Fruit fly (Drosophila melanogaster): ENCODE measurements around the gene PIG-K.

Gene PIG-K

dm6 chrX:2005840-2006239 is 3.3 kb downstream of the PIG-K start (continued):
- TF ChIP-seq CG2116 (GFP tag; optimal IDR thresholded peaks at IDR 0.05), result peak; percentile 71
- TF ChIP-seq bsh (GFP tag; optimal IDR thresholded peaks at IDR 0.05), result peak in 1 of 2 experiments; percentile 60
- peak; percentile 33 for TF ChIP-seq Dip3 (GFP tag; optimal IDR thresholded peaks at IDR 0.05)
- peak; percentile 47 for TF ChIP-seq Blimp-1 (GFP tag; optimal IDR thresholded peaks at IDR 0.05)
- TF ChIP-seq tgo (GFP tag; IDR thresholded peaks at IDR 0.05), result peak; percentile 54; the same call in 2 of the 3 replicates
- peak; percentile 81 for TF ChIP-seq lab (GFP tag; optimal IDR thresholded peaks at IDR 0.05)
- TF ChIP-seq Dbx (GFP tag; IDR thresholded peaks at IDR 0.05), result no peak
- no peak for TF ChIP-seq CG10565 (GFP tag; optimal IDR thresholded peaks at IDR 0.05)
- peak; percentile 47; the same call in 2 of the 3 replicates for TF ChIP-seq Mrtf (GFP tag; IDR thresholded peaks at IDR 0.05)
- no peak for TF ChIP-seq CG10321 (GFP tag; IDR thresholded peaks at IDR 0.05)
- TF ChIP-seq wek (GFP tag; optimal IDR thresholded peaks at IDR 0.05), result peak; percentile 88
- peak; percentile 63 for TF ChIP-seq CG9727 (GFP tag; optimal IDR thresholded peaks at IDR 0.05)
- TF ChIP-seq ttk (GFP tag; IDR thresholded peaks at IDR 0.05), result peak; percentile 55
- peak; percentile 53 for TF ChIP-seq sug (tag; optimal IDR thresholded peaks at IDR 0.05)
- TF ChIP-seq bowl (GFP tag; IDR thresholded peaks at IDR 0.05), result no peak
- TF ChIP-seq C15 (GFP tag; IDR thresholded peaks at IDR 0.05), result no peak
- TF ChIP-seq CG12236 (GFP tag; optimal IDR thresholded peaks at IDR 0.05), result peak; percentile 66
- TF ChIP-seq Fer2 (tag; optimal IDR thresholded peaks at IDR 0.05), result peak; percentile 29
- peak; percentile 72 for TF ChIP-seq Hmr (GFP tag; optimal IDR thresholded peaks at IDR 0.05)
- TF ChIP-seq sob (GFP tag; IDR thresholded peaks at IDR 0.05), result peak; percentile 51
- peak; percentile 28 for TF ChIP-seq bigmax (GFP tag; optimal IDR thresholded peaks at IDR 0.05)
- peak; percentile 14 for TF ChIP-seq pzg (GFP tag; optimal IDR thresholded peaks at IDR 0.05)
- TF ChIP-seq schlank (tag; optimal IDR thresholded peaks at IDR 0.05), result peak; percentile 61
- no peak for TF ChIP-seq rib (GFP tag; IDR thresholded peaks at IDR 0.05)
- TF ChIP-seq CG6175 (GFP tag; IDR thresholded peaks at IDR 0.05), result 0 out of 3 replicates have a peak, but pooled peaks have one; percentile 42
- TF ChIP-seq CG5180 (GFP tag; optimal IDR thresholded peaks at IDR 0.05), result peak; percentile 51
- peak; percentile 45 for TF ChIP-seq CG11247 (GFP tag; IDR thresholded peaks at IDR 0.05)
- TF ChIP-seq tna (GFP tag; IDR thresholded peaks at IDR 0.05; ENCODE audit: partially characterized antibody), result no peak
- peak; percentile 34 for TF ChIP-seq CG8359 (GFP tag; optimal IDR thresholded peaks at IDR 0.05; ENCODE audit: borderline replicate concordance)
- peak; percentile 54 for TF ChIP-seq Awh (GFP tag; IDR thresholded peaks at IDR 0.05)
- no peak for TF ChIP-seq CG2889 (GFP tag; IDR thresholded peaks at IDR 0.05)
- no peak for TF ChIP-seq CG10959 (GFP tag; IDR thresholded peaks at IDR 0.05)
- peak; percentile 81 for TF ChIP-seq CG6765 (GFP tag; optimal IDR thresholded peaks at IDR 0.05)
- TF ChIP-seq Fer3 (tag; optimal IDR thresholded peaks at IDR 0.05), result peak; percentile 67
- TF ChIP-seq tll (GFP tag; optimal IDR thresholded peaks at IDR 0.05), result no peak
- TF ChIP-seq Meics (GFP tag; optimal IDR thresholded peaks at IDR 0.05), result peak; percentile 77
- peak; percentile 61 for TF ChIP-seq CG2712 (tag; optimal IDR thresholded peaks at IDR 0.05)
- TF ChIP-seq sens-2 (GFP tag; IDR thresholded peaks at IDR 0.05), result no peak
- no peak for TF ChIP-seq knrl (GFP tag; IDR thresholded peaks at IDR 0.05; ENCODE audit: partially characterized antibody)
- TF ChIP-seq Lhr (GFP tag; optimal IDR thresholded peaks at IDR 0.05), result peak; percentile 60
- TF ChIP-seq wdn (GFP tag; IDR thresholded peaks at IDR 0.05), result no peak
- TF ChIP-seq corto (GFP tag; optimal IDR thresholded peaks at IDR 0.05), result no peak
- peak; percentile 67; the same call in 1 of the 2 replicates for TF ChIP-seq CG14014 (GFP tag; IDR thresholded peaks at IDR 0.05)
- TF ChIP-seq ab (GFP tag; optimal IDR thresholded peaks at IDR 0.05), result no peak
- TF ChIP-seq dm (GFP tag; optimal IDR thresholded peaks at IDR 0.05), result peak; percentile 60
- peak; percentile 72 for TF ChIP-seq CG12219 (GFP tag; optimal IDR thresholded peaks at IDR 0.05)
- TF ChIP-seq pho (GFP tag; optimal IDR thresholded peaks at IDR 0.05), result peak; percentile 26
- no peak for TF ChIP-seq cas (GFP tag; IDR thresholded peaks at IDR 0.05)
- TF ChIP-seq CG16863 (GFP tag; optimal IDR thresholded peaks at IDR 0.05), result no peak
- TF ChIP-seq trem (tag; optimal IDR thresholded peaks at IDR 0.05), result peak; percentile 53
